Worm (Caenorhabditis elegans) whole organism, L2 larva: ENCODE measurements around the gene hrpf-2.
"Not testable (repeated sequence)": the region's sequence is repeated elsewhere in the genome, so short reads cannot be mapped to it uniquely, and the experiment has no call there.

ENCODE experiments used
- F13H6.1 ChIP-seq: sonication (generic microtip); optimal IDR thresholded peaks from 2 replicates; lab custom pipeline; 2016; ENCODE audit warnings: missing genetic modification characterization, missing compliant biosample characterization
- Y55F3AM.14 ChIP-seq: fragments of 200-800 bp; sonication (Bioruptor generic); optimal IDR thresholded peaks from 2 replicates; lab custom pipeline; 2018; ENCODE audit warnings: mild to moderate bottlenecking, missing genetic modification characterization, missing compliant biosample characterization
- ZK546.5 ChIP-seq: sonication (generic microtip); optimal IDR thresholded peaks from 2 replicates; lab custom pipeline; 2017; ENCODE audit warnings: missing biosample characterization, missing genetic modification characterization
- alr-1 ChIP-seq: fragments of 150-350 bp; optimal IDR thresholded peaks from 2 replicates; lab custom pipeline; 2014; ENCODE audit warnings: missing biosample characterization, missing genetic modification characterization
- ceh-16 ChIP-seq: fragments of 150-350 bp; optimal IDR thresholded peaks from 2 replicates; lab custom pipeline; 2014; ENCODE audit warnings: missing biosample characterization, missing genetic modification characterization
- crh-2 ChIP-seq: sonication (generic microtip); optimal IDR thresholded peaks from 2 replicates; lab custom pipeline; 2017; ENCODE audit warnings: missing biosample characterization, missing genetic modification characterization
- egl-27 ChIP-seq: sonication (generic microtip); optimal IDR thresholded peaks from 3 replicates; lab custom pipeline; 2017; ENCODE audit warnings: missing biosample characterization, missing genetic modification reagents, missing genetic modification characterization
- elt-1 ChIP-seq: fragments of 150-350 bp; optimal IDR thresholded peaks from 2 replicates; lab custom pipeline; 2014; ENCODE audit warnings: missing biosample characterization, missing genetic modification characterization
- elt-3 ChIP-seq: sonication (generic microtip); optimal IDR thresholded peaks from 2 replicates; lab custom pipeline; 2017; ENCODE audit warnings: missing biosample characterization, missing genetic modification characterization
- fos-1 ChIP-seq: fragments of 150-350 bp; optimal IDR thresholded peaks from 2 replicates; lab custom pipeline; 2014; ENCODE audit warnings: missing biosample characterization, missing genetic modification characterization
- gmeb-1 ChIP-seq: fragments of 150-350 bp; optimal IDR thresholded peaks from 2 replicates; lab custom pipeline; 2014; ENCODE audit warnings: missing biosample characterization, missing genetic modification characterization
- lin-13 ChIP-seq: fragments of 150-350 bp; optimal IDR thresholded peaks from 2 replicates; lab custom pipeline; 2014; ENCODE audit warnings: missing biosample characterization, missing genetic modification reagents, missing genetic modification characterization
- lin-39 ChIP-seq: fragments of 150-350 bp; optimal IDR thresholded peaks from 2 replicates; lab custom pipeline; 2014; ENCODE audit warnings: missing biosample characterization, missing genetic modification reagents, missing genetic modification characterization
- lsy-2 ChIP-seq, 2 experiments: fragments of 150-350 bp in 1 of 2; sonication (generic microtip) in 1 of 2; optimal IDR thresholded peaks; 2 replicates each; lab custom pipeline; 2014 to 2017; ENCODE audit warnings: missing biosample characterization in 2 of 2, missing genetic modification characterization in 2 of 2
- mab-5 ChIP-seq: fragments of 150-350 bp; optimal IDR thresholded peaks from 2 replicates; lab custom pipeline; 2014; ENCODE audit warnings: missing biosample characterization, missing genetic modification characterization
- mbf-1 ChIP-seq: sonication (generic microtip); optimal IDR thresholded peaks from 2 replicates; lab custom pipeline; 2017; ENCODE audit warnings: missing biosample characterization, missing genetic modification characterization
- mdl-1 ChIP-seq, 2 experiments: fragments of 150-350 bp in 1 of 2; sonication (generic microtip) in 1 of 2; optimal IDR thresholded peaks; 2 replicates each; lab custom pipeline; 2017; ENCODE audit warnings: missing biosample characterization in 2 of 2, missing genetic modification characterization in 2 of 2
- nhr-12 ChIP-seq: fragments of 150-350 bp; optimal IDR thresholded peaks from 2 replicates; lab custom pipeline; 2014; ENCODE audit warnings: missing biosample characterization, missing genetic modification characterization
- nhr-129 ChIP-seq: fragments of 150-350 bp; optimal IDR thresholded peaks from 2 replicates; lab custom pipeline; 2014; ENCODE audit warnings: missing biosample characterization, missing genetic modification characterization
- nhr-21 ChIP-seq: fragments of 150-350 bp; optimal IDR thresholded peaks from 2 replicates; lab custom pipeline; 2014; ENCODE audit warnings: missing biosample characterization, missing genetic modification characterization
- nhr-237 ChIP-seq: fragments of 150-350 bp; optimal IDR thresholded peaks from 2 replicates; lab custom pipeline; 2014; ENCODE audit warnings: missing biosample characterization, missing genetic modification characterization
- nhr-25 ChIP-seq: fragments of 150-350 bp; sonication (generic microtip); optimal IDR thresholded peaks from 3 replicates; lab custom pipeline; 2014; ENCODE audit warnings: missing biosample characterization, missing genetic modification characterization
- nhr-6 ChIP-seq: fragments of 150-350 bp; optimal IDR thresholded peaks from 2 replicates; lab custom pipeline; 2014; ENCODE audit warnings: missing biosample characterization, missing genetic modification characterization
- nhr-77 ChIP-seq: fragments of 150-350 bp; optimal IDR thresholded peaks from 2 replicates; lab custom pipeline; 2014; ENCODE audit warnings: missing biosample characterization, missing genetic modification characterization
- skn-1 ChIP-seq: sonication (generic microtip); optimal IDR thresholded peaks from 2 replicates; lab custom pipeline; 2017; ENCODE audit warnings: missing biosample characterization, missing genetic modification characterization
- sma-3 ChIP-seq: sonication (generic microtip); optimal IDR thresholded peaks from 2 replicates; lab custom pipeline; 2016; ENCODE audit warnings: missing genetic modification reagents, missing genetic modification characterization, missing compliant biosample characterization
- sma-9 ChIP-seq, 2 experiments: fragments of 150-350 bp in 1 of 2; sonication (generic microtip) in 1 of 2; optimal IDR thresholded peaks; 2 replicates each; lab custom pipeline; 2014 to 2016; ENCODE audit warnings: missing genetic modification characterization in 2 of 2, mild to moderate bottlenecking in 1 of 2, missing biosample characterization in 1 of 2, missing compliant biosample characterization in 1 of 2, missing genetic modification reagents in 1 of 2, moderate library complexity in 1 of 2
- snpc-4 ChIP-seq: fragments of 150-350 bp; optimal IDR thresholded peaks from 2 replicates; lab custom pipeline; 2014; ENCODE audit warnings: missing biosample characterization, missing genetic modification characterization
- unc-39 ChIP-seq: fragments of 150-350 bp; optimal IDR thresholded peaks from 2 replicates; lab custom pipeline; 2014; ENCODE audit warnings: missing biosample characterization, missing genetic modification characterization
- unc-55 ChIP-seq: fragments of 150-350 bp; sonication (generic microtip); optimal IDR thresholded peaks from 3 replicates; lab custom pipeline; 2014; ENCODE audit warnings: missing biosample characterization, missing genetic modification reagents, missing genetic modification characterization
- unc-62 ChIP-seq: fragments of 150-350 bp; optimal IDR thresholded peaks from 2 replicates; lab custom pipeline; 2014; ENCODE audit warnings: missing biosample characterization, missing genetic modification reagents, missing genetic modification characterization
- zag-1 ChIP-seq: fragments of 150-350 bp; optimal IDR thresholded peaks from 2 replicates; lab custom pipeline; 2014; ENCODE audit warnings: missing biosample characterization, missing genetic modification characterization
- ztf-1 ChIP-seq: fragments of 200-800 bp; sonication (Bioruptor generic); conservative IDR thresholded peaks from 2 replicates; pipeline ENCODE4 v1.3.6; 2022; ENCODE audit warnings: missing genetic modification characterization, missing compliant biosample characterization
- ztf-11 ChIP-seq: sonication (generic microtip); optimal IDR thresholded peaks from 2 replicates; lab custom pipeline; 2017; ENCODE audit warnings: missing biosample characterization, missing genetic modification characterization
- ztf-4 ChIP-seq: fragments of 150-350 bp; optimal IDR thresholded peaks from 2 replicates; lab custom pipeline; 2014; ENCODE audit warnings: missing biosample characterization, missing genetic modification characterization

Gene hrpf-2

DNA sequence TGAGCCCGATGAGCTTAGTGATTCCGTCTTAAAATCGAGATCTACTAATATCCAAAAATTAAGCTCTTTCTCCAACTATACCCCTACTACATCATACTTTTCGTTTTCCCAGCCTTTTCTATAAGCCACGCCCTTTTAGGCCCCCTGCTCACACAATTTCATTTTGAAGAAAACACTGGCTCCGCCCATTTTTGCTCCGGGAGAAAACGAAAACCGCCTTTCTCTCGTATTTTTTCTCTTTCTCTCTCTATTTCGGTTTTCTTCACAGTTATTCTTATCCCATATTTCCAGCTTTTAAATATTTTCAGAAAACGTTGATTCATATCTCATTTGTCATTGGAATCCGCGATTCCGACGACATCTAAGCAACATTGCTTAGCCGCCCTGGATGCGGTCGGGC is 14.7 kb downstream of the hrpf-2 start, which contains the start of gene Y73B6BL.47:
Gene Y73B6BL.47, plus strand, starts transcription at position 301 of the 400 bp plus-strand sequence.
- TF ChIP-seq elt-3 (no peak), egl-27 (tag; lab: Kevin White, UChicago) (no peak), fos-1 (tag; lab: Kevin White, UChicago) (no peak), crh-2 (tag; lab: Kevin White, UChicago) (no peak), sma-9 (GFP tag; optimal IDR thresholded peaks at IDR 0.05; lab: Kevin White, UChicago) (no peak), sma-9 (tag; optimal IDR thresholded peaks at IDR 0.05; lab: Kevin White, UChicago) (no peak), ztf-11 (tag; lab: Kevin White, UChicago) (no peak), sma-3 (no peak), lin-13 (GFP tag; lab: Kevin White, UChicago) (no peak), skn-1 (tag; lab: Kevin White, UChicago) (no peak), mdl-1 (tag; optimal IDR thresholded peaks at IDR 0.05; lab: Kevin White, UChicago) (no peak), gmeb-1 (no peak), ceh-16 (no peak), lsy-2 (tag; optimal IDR thresholded peaks at IDR 0.05; lab: Kevin White, UChicago) (no peak), zag-1 (no peak), nhr-6 (tag; lab: Kevin White, UChicago) (no peak), nhr-12 (tag; lab: Kevin White, UChicago) (no peak)
- TF ChIP-seq, all 48 proteins: peak for 0

DNA sequence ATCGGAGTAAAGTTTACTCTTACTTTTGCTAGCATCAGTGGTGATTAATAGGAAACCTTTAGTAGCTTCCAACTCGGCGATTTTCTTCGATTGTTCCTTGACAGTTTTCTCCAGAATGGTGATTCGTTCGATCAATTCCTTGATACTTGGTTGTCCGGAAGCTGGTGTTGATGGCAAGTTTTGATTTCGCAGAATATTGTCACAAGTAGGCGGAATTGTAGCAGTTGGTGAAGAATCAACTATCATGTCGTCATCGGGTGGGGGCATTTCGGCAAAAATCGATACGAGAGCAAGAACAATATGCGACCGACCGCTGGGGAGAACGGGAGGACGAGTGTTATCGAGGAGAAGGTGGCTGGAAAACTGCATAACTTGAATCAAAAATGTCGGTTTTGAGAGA is 29.1 kb downstream of the hrpf-2 start, which contains the start of gene Y73B6BL.289:
Gene Y73B6BL.289, plus strand, starts transcription at position 301 of the 400 bp plus-strand sequence.
- TF ChIP-seq nhr-25 (tag; lab: Kevin White, UChicago); ceh-16; alr-1: not testable (repeated sequence)

DNA sequence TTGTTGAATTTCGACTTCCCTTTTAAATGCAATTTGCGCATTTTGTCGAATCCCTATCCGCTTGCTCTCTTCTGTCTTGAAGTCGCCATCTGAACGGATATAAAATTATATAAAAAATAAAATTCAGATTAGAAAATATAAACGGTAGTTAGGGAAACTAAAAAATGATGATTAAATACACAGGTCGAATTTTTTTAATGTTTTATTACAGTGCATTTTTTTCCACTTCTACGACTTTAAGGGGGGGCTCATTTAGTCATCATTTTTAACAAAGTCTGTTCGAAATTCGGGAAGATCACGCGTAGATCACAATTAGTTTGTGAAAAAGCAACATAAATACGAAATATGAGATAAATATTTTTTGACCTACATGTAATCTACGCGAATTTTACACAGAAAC is 33.4 kb downstream of the hrpf-2 start, which contains the start of gene Y73B6BL.14:
Gene Y73B6BL.14, minus strand, starts transcription at position 101 of the 400 bp plus-strand sequence.
- TF ChIP-seq F13H6.1 (tag; lab: Kevin White, UChicago) (no peak), ztf-1 (GFP tag; lab: Robert Waterston, UW) (no peak), unc-39 (no peak), ztf-11 (tag; lab: Kevin White, UChicago) (no peak), nhr-237 (tag; lab: Kevin White, UChicago) (no peak), nhr-77 (tag; lab: Kevin White, UChicago) (no peak), egl-27 (tag; lab: Kevin White, UChicago) (no peak), mab-5 (tag; lab: Kevin White, UChicago) (no peak), elt-1 (tag; lab: Kevin White, UChicago) (no peak), ztf-4 (tag; lab: Kevin White, UChicago) (no peak), mbf-1 (no peak), unc-55 (GFP tag; lab: Kevin White, UChicago) (no peak), sma-9 (GFP tag; optimal IDR thresholded peaks at IDR 0.05; lab: Kevin White, UChicago) (no peak), sma-9 (tag; optimal IDR thresholded peaks at IDR 0.05; lab: Kevin White, UChicago) (no peak), nhr-25 (tag; lab: Kevin White, UChicago) (no peak), unc-62 (GFP tag; lab: Kevin White, UChicago) (no peak), sma-3 (no peak), crh-2 (tag; lab: Kevin White, UChicago) (no peak), ZK546.5 (tag; lab: Kevin White, UChicago) (no peak), nhr-12 (tag; lab: Kevin White, UChicago) (no peak), lin-39 (no peak)

DNA sequence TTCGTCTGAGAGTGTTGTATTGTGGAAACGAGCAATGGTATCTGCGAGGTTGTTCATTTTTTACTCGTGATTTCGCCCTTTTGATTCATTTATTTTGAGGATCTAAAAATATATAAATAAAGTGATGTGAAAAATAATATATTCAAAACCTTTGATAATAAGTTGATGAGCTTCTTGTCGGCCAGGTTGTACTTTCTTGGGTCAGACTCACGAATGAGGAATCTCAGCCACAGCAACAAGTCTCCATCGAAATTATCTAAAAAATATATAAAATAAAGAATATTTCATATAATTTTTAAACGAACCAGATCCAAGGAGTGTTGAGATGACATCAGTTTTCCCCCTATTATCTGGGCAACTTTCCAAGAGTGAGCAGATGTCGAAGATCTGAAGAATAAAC is 33.9 kb downstream of the hrpf-2 start, which contains the start of gene Y73B6BL.288:
Gene Y73B6BL.288, minus strand, starts transcription at position 101 of the 400 bp plus-strand sequence.
- TF ChIP-seq ztf-1 (GFP tag; lab: Robert Waterston, UW): no peak
- TF ChIP-seq unc-39: no peak
- no peak for TF ChIP-seq ZK546.5 (tag; lab: Kevin White, UChicago)
- no peak for TF ChIP-seq nhr-237 (tag; lab: Kevin White, UChicago)
- no peak for TF ChIP-seq alr-1
- TF ChIP-seq mdl-1 (tag; optimal IDR thresholded peaks at IDR 0.05; lab: Kevin White, UChicago): no peak
- TF ChIP-seq F13H6.1 (tag; lab: Kevin White, UChicago): no peak
- TF ChIP-seq Y55F3AM.14 (GFP tag; lab: Kevin White, UChicago): no peak
- TF ChIP-seq snpc-4 (tag; lab: Kevin White, UChicago): no peak
- TF ChIP-seq nhr-21 (tag; lab: Kevin White, UChicago): no peak
- TF ChIP-seq nhr-129: no peak
